Worm (Caenorhabditis elegans): ENCODE results near the gene Y73B6BL.47.

The Y73B6BL.47 gene

DNA sequence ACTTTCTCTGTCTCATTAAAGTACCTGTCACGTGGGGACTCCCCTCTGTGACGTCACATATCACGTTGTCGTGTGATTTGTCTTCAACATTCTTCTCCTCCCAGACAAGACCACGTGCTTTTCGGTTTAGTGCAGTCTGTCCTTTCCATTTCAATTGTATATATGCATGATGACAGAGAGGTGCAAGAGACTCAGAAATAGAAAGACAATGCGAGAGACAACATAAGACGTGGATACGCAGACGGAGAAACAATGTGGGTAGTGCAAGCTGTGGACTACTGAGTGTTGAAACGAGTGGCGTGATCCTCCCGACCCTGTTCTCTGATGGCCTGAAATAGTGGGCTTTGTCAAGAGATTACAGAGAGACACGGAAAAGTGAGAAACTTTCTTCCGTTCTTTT is 25.0 kb upstream of the Y73B6BL.47 start (continued):
- TF ChIP-seq nhr-48 (tag; optimal IDR thresholded peaks at IDR 0.05) (peak; percentile 99), fkh-10 (GFP tag; optimal IDR thresholded peaks at IDR 0.05) (peak; percentile 31), dmd-6 (GFP tag; IDR thresholded peaks at IDR 0.05) (peak; percentile 99), mes-2 (tag; optimal IDR thresholded peaks at IDR 0.05; ENCODE audit: poor library complexity, severe bottlenecking) (peak; percentile 79), hlh-11 (tag; optimal IDR thresholded peaks at IDR 0.05) (peak; percentile 99), attf-4 (tag; optimal IDR thresholded peaks at IDR 0.05) (no peak), cey-2 (tag; optimal IDR thresholded peaks at IDR 0.05; ENCODE audit: borderline replicate concordance, insufficient read depth) (peak; percentile 74), daf-19 (GFP tag; conservative IDR thresholded peaks at IDR 0.05) (no peak; the same call in 1 of the 2 replicates), mxl-2 (GFP tag; conservative IDR thresholded peaks at IDR 0.05) (peak; percentile 75), ceh-28 (tag; optimal IDR thresholded peaks at IDR 0.05) (no peak), dpl-1 (GFP tag; optimal IDR thresholded peaks at IDR 0.05) (peak; percentile 72), Y75B8A.6 (GFP tag; IDR thresholded peaks at IDR 0.05) (peak; percentile 52; the same call in 1 of the 2 replicates), daf-8 (GFP tag; IDR thresholded peaks at IDR 0.05) (no peak), rbr-2 (tag; optimal IDR thresholded peaks at IDR 0.05) (peak; percentile 75), dve-1 (tag; optimal IDR thresholded peaks at IDR 0.05; ENCODE audit: insufficient read depth) (peak; percentile 99), zip-11 (GFP tag; IDR thresholded peaks at IDR 0.05) (no peak), zfp-2 (tag; optimal IDR thresholded peaks at IDR 0.05) (peak; percentile 82), lim-7 (GFP tag; IDR thresholded peaks at IDR 0.05) (no peak), nhr-28 (tag; optimal IDR thresholded peaks at IDR 0.05) (peak; percentile 89), ceh-32 (tag; optimal IDR thresholded peaks at IDR 0.05; ENCODE audit: poor library complexity) (peak; percentile 16), set-16 (GFP tag; IDR thresholded peaks at IDR 0.05) (peak; percentile 59), F49E8.2 (tag; optimal IDR thresholded peaks at IDR 0.05; ENCODE audit: borderline replicate concordance) (no peak), ztf-7 (tag; optimal IDR thresholded peaks at IDR 0.05) (peak; percentile 75), nhr-237 (tag; optimal IDR thresholded peaks at IDR 0.05) (no peak), fos-1 (tag; optimal IDR thresholded peaks at IDR 0.05) (peak; percentile 14), zag-1 (tag; optimal IDR thresholded peaks at IDR 0.05) (no peak), skn-1 (tag; optimal IDR thresholded peaks at IDR 0.05) (peak; percentile 46), lin-38 (GFP tag; IDR thresholded peaks at IDR 0.05) (peak; percentile 77), lir-3 (tag; optimal IDR thresholded peaks at IDR 0.05) (no peak), gei-8 (GFP tag; optimal IDR thresholded peaks at IDR 0.05) (peak; percentile 95), nhr-25 (tag; optimal IDR thresholded peaks at IDR 0.05; ENCODE audit: borderline replicate concordance, insufficient read depth) (peak; percentile 84), nhr-41 (GFP tag; IDR thresholded peaks at IDR 0.05) (no peak), php-3 (GFP tag; IDR thresholded peaks at IDR 0.05) (peak; percentile 90), ctbp-1 (GFP tag; IDR thresholded peaks at IDR 0.05) (peak; percentile 90), unc-62 (GFP tag; optimal IDR thresholded peaks at IDR 0.05 in 1 of 2) (peak in 1 of 2 experiments; percentile 100), unc-62 (tag; optimal IDR thresholded peaks at IDR 0.05) (peak; percentile 56), mxl-3 (GFP tag; optimal IDR thresholded peaks at IDR 0.05) (peak; percentile 99), lin-1 (GFP tag; IDR thresholded peaks at IDR 0.05) (peak; percentile 92), Y5F2A.4 (GFP tag; optimal IDR thresholded peaks at IDR 0.05) (no peak)

- TF ChIP-seq hlh-30 (tag; optimal IDR thresholded peaks at IDR 0.05; ENCODE audit: insufficient read depth) (no peak), ctbp-1 (GFP tag; IDR thresholded peaks at IDR 0.05) (no peak), jun-1 (tag; optimal IDR thresholded peaks at IDR 0.05) (no peak), zfp-3 (GFP tag; conservative IDR thresholded peaks at IDR 0.05) (no peak), egl-27 (tag; optimal IDR thresholded peaks at IDR 0.05) (no peak)
These were observed 24.4 kb upstream of the Y73B6BL.47 start, which contains the start of gene ipla-6 for ce11 chrIV:6337353-6337752. Gene ipla-6, plus strand, starts transcription at chrIV:6337653.
